Fruit fly (Drosophila melanogaster): Measurements from ENCODE around the gene Prosalpha3T.

- TF ChIP-seq CTCF (optimal IDR thresholded peaks at IDR 0.05) (no peak), CG8478 (optimal IDR thresholded peaks at IDR 0.05) (no peak)
Observed at dm6 chr3R:31141691-31142090, 18.5 kb upstream of the Prosalpha3T start.
